Fruit fly (Drosophila melanogaster) S2 (cell line): ENCODE measurements around the gene Pex5.

Experiments
- CG8478 ChIP-seq: fragments of >200 bp; optimal IDR thresholded peaks from 2 replicates; lab custom pipeline; 2018
- CTCF ChIP-seq, 2 experiments: fragments of >200 bp; optimal IDR thresholded peaks; 2 replicates each; lab custom pipeline; 2018

DNA sequence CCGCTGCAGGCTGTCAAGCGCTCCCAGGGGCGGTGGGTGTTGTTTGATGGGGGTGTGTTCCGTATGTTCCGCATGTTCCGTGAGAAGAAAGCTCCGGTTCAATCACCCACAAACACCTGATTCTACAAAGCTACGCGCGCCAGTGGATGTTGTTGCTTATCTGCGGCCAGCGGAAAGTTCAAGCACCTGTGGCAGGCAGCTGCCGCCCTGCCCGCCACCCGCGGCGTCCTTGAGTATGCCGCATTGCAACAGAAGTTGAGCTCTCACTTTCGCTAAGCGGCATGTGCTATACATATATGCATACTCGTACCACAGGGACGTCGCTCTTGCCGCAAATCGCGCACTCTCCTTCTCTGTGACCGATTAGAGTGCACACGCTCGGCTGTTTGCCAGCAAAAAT is 40.8 kb downstream of the Pex5 start:
- TF ChIP-seq CG8478 (lab: Kevin White, UChicago) (no peak), CTCF (optimal IDR thresholded peaks at IDR 0.05; lab: Kevin White, UChicago) (no peak)
